Fruit fly (Drosophila melanogaster) whole organism, wandering third instar larva: ENCODE data around the gene CG11349.

ENCODE experiments used
- Abd-B ChIP-seq: fragments of >200 bp; optimal IDR thresholded peaks from 2 replicates; lab custom pipeline; 2017; ENCODE audit warnings: missing biosample characterization, missing genetic modification characterization
- ey ChIP-seq: fragments of 200-800 bp; sonication (Bioruptor generic); optimal IDR thresholded peaks from 2 replicates; lab custom pipeline; 2016; ENCODE audit warnings: missing biosample characterization, missing genetic modification characterization

- TF ChIP-seq ey (GFP tag; lab: Kevin White, UChicago) (no peak), Abd-B (GFP tag; lab: Kevin White, UChicago) (no peak)
Measured at dm6 chr3L:4436421-4436820, 36.4 kb upstream of the CG11349 start, which contains the start of gene CG15021.
